Worm (Caenorhabditis elegans) whole organism, L4 larva: ENCODE data around the gene C45G9.6.

Experiments used
- F10B5.3 ChIP-seq: sonication (generic microtip); optimal IDR thresholded peaks from 2 replicates; lab custom pipeline; 2016; ENCODE audit warnings: mild to moderate bottlenecking, missing genetic modification characterization, missing compliant biosample characterization
- F26F4.8 ChIP-seq: fragments of 200-800 bp; sonication (Bioruptor generic); conservative IDR thresholded peaks from 2 replicates; pipeline ENCODE4 v1.3.6; 2022; ENCODE audit warnings: missing genetic modification characterization, missing compliant biosample characterization
- F44E2.7 ChIP-seq: fragments of 200-800 bp; sonication (Bioruptor generic); IDR thresholded peaks from 2 replicates; pipeline ENCODE4 v2.1.2; 2022; ENCODE audit warnings: missing genetic modification characterization, missing compliant biosample characterization
- F49E8.2 ChIP-seq: sonication (generic microtip); optimal IDR thresholded peaks from 2 replicates; lab custom pipeline; 2016; ENCODE audit warnings: missing compliant biosample characterization, mild to moderate bottlenecking, missing genetic modification characterization, borderline replicate concordance
- R02D3.7 ChIP-seq: fragments of 150-350 bp; sonication (generic microtip); optimal IDR thresholded peaks from 3 replicates; lab custom pipeline; 2014; ENCODE audit warnings: missing biosample characterization, missing genetic modification characterization
- T20F7.1 ChIP-seq: fragments of 200-800 bp; sonication (Bioruptor generic); optimal IDR thresholded peaks from 2 replicates; lab custom pipeline; 2018; ENCODE audit warnings: mild to moderate bottlenecking, missing genetic modification characterization, missing compliant biosample characterization
- Y105C5A.15 ChIP-seq: fragments of 200-800 bp; sonication (Bioruptor generic); IDR thresholded peaks from 2 replicates; pipeline ENCODE4 v1.3.6; 2022; ENCODE audit warnings: missing genetic modification characterization, missing compliant biosample characterization
- Y48G9A.11 ChIP-seq: fragments of 200-800 bp; sonication (Bioruptor generic); IDR thresholded peaks from 2 replicates; pipeline ENCODE4 v1.3.6; 2022; ENCODE audit warnings: missing genetic modification reagents, missing genetic modification characterization, missing compliant biosample characterization
- Y75B8A.6 ChIP-seq: fragments of 200-800 bp; sonication (Bioruptor generic); IDR thresholded peaks from 2 replicates; pipeline ENCODE4 v1.3.6; 2022; ENCODE audit warnings: missing genetic modification reagents, missing genetic modification characterization, missing compliant biosample characterization
- ZK337.2 ChIP-seq: fragments of 200-800 bp; sonication (Bioruptor generic); IDR thresholded peaks from 2 replicates; pipeline ENCODE4 v1.3.6; 2022; ENCODE audit warnings: missing genetic modification reagents, missing genetic modification characterization, missing compliant biosample characterization
- ZK546.5 ChIP-seq, 2 experiments: sonication (generic microtip); optimal IDR thresholded peaks; 2 replicates each; lab custom pipeline; 2017; ENCODE audit warnings: missing biosample characterization in 2 of 2, missing genetic modification characterization in 2 of 2
- arid-1 ChIP-seq: fragments of 200-800 bp; sonication (Bioruptor generic); conservative IDR thresholded peaks from 2 replicates; pipeline ENCODE4 v1.3.6; 2022; ENCODE audit warnings: missing genetic modification reagents, missing genetic modification characterization, missing compliant biosample characterization
- ceh-32 ChIP-seq: sonication (generic microtip); optimal IDR thresholded peaks from 2 replicates; lab custom pipeline; 2016; ENCODE audit warnings: mild to moderate bottlenecking, missing genetic modification characterization, missing compliant biosample characterization; ENCODE audit not compliant: poor library complexity
- ceh-82 ChIP-seq: sonication (generic microtip); optimal IDR thresholded peaks from 2 replicates; lab custom pipeline; 2017; ENCODE audit warnings: missing biosample characterization, missing genetic modification characterization
- daf-12 ChIP-seq: fragments of 150-350 bp; optimal IDR thresholded peaks from 2 replicates; lab custom pipeline; 2014; ENCODE audit warnings: missing biosample characterization, missing genetic modification reagents, missing genetic modification characterization
- daf-19 ChIP-seq: fragments of 200-800 bp; sonication (Bioruptor generic); conservative IDR thresholded peaks from 2 replicates; pipeline ENCODE4 v1.3.6; 2022; ENCODE audit warnings: missing genetic modification characterization, missing compliant biosample characterization
- daf-8 ChIP-seq: fragments of 200-800 bp; sonication (Bioruptor generic); IDR thresholded peaks from 2 replicates; pipeline ENCODE4 v1.3.6; 2022; ENCODE audit warnings: missing genetic modification characterization, missing compliant biosample characterization
- dmd-6 ChIP-seq: fragments of 200-800 bp; sonication (Bioruptor generic); IDR thresholded peaks from 2 replicates; pipeline ENCODE4 v1.3.6; 2022; ENCODE audit warnings: missing genetic modification reagents, missing genetic modification characterization, missing compliant biosample characterization
- fos-1 ChIP-seq: fragments of 150-350 bp; optimal IDR thresholded peaks from 2 replicates; lab custom pipeline; 2014; ENCODE audit warnings: missing biosample characterization, missing genetic modification characterization
- gei-8 ChIP-seq: fragments of 200-800 bp; sonication (Bioruptor generic); optimal IDR thresholded peaks from 2 replicates; lab custom pipeline; 2018; ENCODE audit warnings: mild to moderate bottlenecking, missing genetic modification characterization, missing compliant biosample characterization
- hif-1 ChIP-seq, 2 experiments: sonication (generic microtip); optimal IDR thresholded peaks; 2 replicates each; lab custom pipeline; 2016 to 2017; ENCODE audit warnings: missing compliant biosample characterization in 2 of 2, missing genetic modification characterization in 2 of 2, missing genetic modification reagents in 2 of 2, missing genotype in 2 of 2, mild to moderate bottlenecking in 1 of 2
- hlh-11 ChIP-seq: fragments of 200-800 bp; sonication (Bioruptor generic); optimal IDR thresholded peaks from 2 replicates; lab custom pipeline; 2018; ENCODE audit warnings: mild to moderate bottlenecking, missing genetic modification characterization, missing compliant biosample characterization
- hlh-30 ChIP-seq: sonication (generic microtip); optimal IDR thresholded peaks from 2 replicates; lab custom pipeline; 2017; ENCODE audit warnings: antibody characterized with exemption, mild to moderate bottlenecking, missing genetic modification characterization, missing compliant biosample characterization; ENCODE audit not compliant: insufficient read depth
- hmg-1.1 ChIP-seq: fragments of 200-800 bp; sonication (Bioruptor generic); IDR thresholded peaks from 2 replicates; pipeline ENCODE4 v1.3.6; 2022; ENCODE audit warnings: missing genetic modification reagents, missing genetic modification characterization, missing compliant biosample characterization
- lim-7 ChIP-seq: fragments of 200-800 bp; sonication (Bioruptor generic); IDR thresholded peaks from 2 replicates; pipeline ENCODE4 v1.3.6; 2022; ENCODE audit warnings: missing genetic modification characterization, missing compliant biosample characterization
- lin-29 ChIP-seq: fragments of 200-800 bp; sonication (Bioruptor generic); IDR thresholded peaks from 2 replicates; pipeline ENCODE4 v1.3.6; 2022; ENCODE audit warnings: missing genetic modification reagents, missing genetic modification characterization, missing compliant biosample characterization
- lin-39 ChIP-seq: fragments of 150-350 bp; optimal IDR thresholded peaks from 2 replicates; lab custom pipeline; 2014; ENCODE audit warnings: missing biosample characterization, missing genetic modification reagents, missing genetic modification characterization
- lir-3 ChIP-seq: sonication (generic microtip); optimal IDR thresholded peaks from 2 replicates; lab custom pipeline; 2016; ENCODE audit warnings: mild to moderate bottlenecking, missing genetic modification characterization, missing compliant biosample characterization
- lsy-2 ChIP-seq, 2 experiments: fragments of 150-350 bp in 1 of 2; sonication (generic microtip) in 1 of 2; optimal IDR thresholded peaks; 2 replicates each; lab custom pipeline; 2014 to 2017; ENCODE audit warnings: missing biosample characterization in 2 of 2, missing genetic modification characterization in 2 of 2
- madf-5 ChIP-seq, 2 experiments: fragments of 200-800 bp; sonication (Bioruptor generic); IDR thresholded peaks; 2 replicates each; pipeline ENCODE4 v1.3.6; 2022; ENCODE audit warnings: missing compliant biosample characterization in 2 of 2, missing genetic modification characterization in 2 of 2
- mdl-1 ChIP-seq, 2 experiments: fragments of 150-350 bp in 1 of 2; sonication (generic microtip) in 1 of 2; optimal IDR thresholded peaks; 2 replicates each; lab custom pipeline; 2014 to 2017; ENCODE audit warnings: missing biosample characterization in 2 of 2, missing genetic modification characterization in 2 of 2
- mep-1 ChIP-seq: fragments of 150-350 bp; sonication (generic microtip); optimal IDR thresholded peaks from 3 replicates; lab custom pipeline; 2014; ENCODE audit warnings: missing biosample characterization, missing genetic modification characterization
- mes-2 ChIP-seq: sonication (generic microtip); optimal IDR thresholded peaks from 2 replicates; lab custom pipeline; 2016; ENCODE audit warnings: missing genotype, mild to moderate bottlenecking, missing genetic modification characterization, missing compliant biosample characterization; ENCODE audit not compliant: poor library complexity, severe bottlenecking
- nhr-10 ChIP-seq: fragments of 150-350 bp; optimal IDR thresholded peaks from 2 replicates; lab custom pipeline; 2014; ENCODE audit warnings: missing biosample characterization, missing genetic modification characterization
- nhr-237 ChIP-seq: sonication (generic microtip); optimal IDR thresholded peaks from 2 replicates; lab custom pipeline; 2017; ENCODE audit warnings: missing biosample characterization, missing genetic modification characterization
- nhr-42 ChIP-seq: fragments of 200-800 bp; sonication (Bioruptor generic); IDR thresholded peaks from 2 replicates; pipeline ENCODE4 v1.3.6; 2022; ENCODE audit warnings: missing genetic modification characterization, missing compliant biosample characterization
- nhr-48 ChIP-seq: sonication (generic microtip); optimal IDR thresholded peaks from 2 replicates; lab custom pipeline; 2016; ENCODE audit warnings: mild to moderate bottlenecking, missing genetic modification characterization, missing compliant biosample characterization
- pqm-1 ChIP-seq: sonication (generic microtip); optimal IDR thresholded peaks from 2 replicates; lab custom pipeline; 2017; ENCODE audit warnings: missing biosample characterization, missing genetic modification characterization
- set-16 ChIP-seq: fragments of 200-800 bp; sonication (Bioruptor generic); IDR thresholded peaks from 2 replicates; pipeline ENCODE4 v1.3.6; 2022; ENCODE audit warnings: missing genetic modification reagents, missing genetic modification characterization, missing compliant biosample characterization
- spr-1 ChIP-seq: sonication (generic microtip); optimal IDR thresholded peaks from 2 replicates; lab custom pipeline; 2016; ENCODE audit warnings: mild to moderate bottlenecking, missing genetic modification characterization, missing compliant biosample characterization
- tra-1 ChIP-seq: fragments of 200-800 bp; sonication (Bioruptor generic); IDR thresholded peaks from 2 replicates; pipeline ENCODE4 v1.3.6; 2022; ENCODE audit warnings: missing genetic modification reagents, missing genetic modification characterization, missing compliant biosample characterization
- unc-39 ChIP-seq: sonication (generic microtip); optimal IDR thresholded peaks from 2 replicates; lab custom pipeline; 2017; ENCODE audit warnings: missing biosample characterization, missing genetic modification characterization
- unc-62 ChIP-seq, 3 experiments: fragments of 150-350 bp in 1 of 3; sonication (generic microtip); optimal IDR thresholded peaks in 2 of 3; peaks in 1 of 3; 1 replicate in 1 of 3; 2 replicates in 2 of 3; lab custom pipeline; 2014 to 2017; ENCODE audit warnings: missing biosample characterization in 3 of 3, missing genetic modification characterization in 3 of 3, missing genetic modification reagents in 3 of 3, missing genotype in 1 of 3
- zag-1 ChIP-seq: fragments of 150-350 bp; optimal IDR thresholded peaks from 2 replicates; lab custom pipeline; 2014; ENCODE audit warnings: missing biosample characterization, missing genetic modification characterization
- zfp-3 ChIP-seq: fragments of 200-800 bp; sonication (Bioruptor generic); conservative IDR thresholded peaks from 2 replicates; pipeline ENCODE4 v1.3.6; 2022; ENCODE audit warnings: missing genetic modification reagents, missing genetic modification characterization, missing compliant biosample characterization
- zip-11 ChIP-seq: fragments of 200-800 bp; sonication (Bioruptor generic); IDR thresholded peaks from 2 replicates; pipeline ENCODE4 v1.3.6; 2022; ENCODE audit warnings: missing genetic modification characterization, missing compliant biosample characterization
- ztf-11 ChIP-seq: fragments of 150-350 bp; optimal IDR thresholded peaks from 2 replicates; lab custom pipeline; 2014; ENCODE audit warnings: missing biosample characterization, missing genetic modification characterization

C45G9.6 gene

ce11 chrIII:5083304-5083703, 47.0 kb downstream of the C45G9.6 start (continued):
- TF ChIP-seq T20F7.1 (GFP tag; lab: Kevin White, UChicago) (peak; percentile 36), mes-2 (tag; lab: Kevin White, UChicago) (peak; percentile 17), hmg-1.1 (0 out of 2 replicates have a peak, but pooled peaks have one; percentile 27), F44E2.7 (GFP tag; lab: Robert Waterston, UW) (0 out of 2 replicates have a peak, but pooled peaks have one; percentile 15), F10B5.3 (tag; lab: Kevin White, UChicago) (no peak), spr-1 (tag; lab: Kevin White, UChicago) (peak; percentile 0)

- TF ChIP-seq hmg-1.1 (no peak), F49E8.2 (tag; lab: Kevin White, UChicago) (no peak), ZK546.5 (tag; optimal IDR thresholded peaks at IDR 0.05; lab: Kevin White, UChicago) (no peak), zfp-3 (GFP tag; lab: Robert Waterston, UW) (no peak), Y75B8A.6 (GFP tag; lab: Robert Waterston, UW) (no peak), tra-1 (GFP tag; lab: Robert Waterston, UW) (no peak), lin-39 (tag; lab: Kevin White, UChicago) (no peak), ceh-32 (tag; lab: Kevin White, UChicago) (no peak), Y105C5A.15 (GFP tag; lab: Robert Waterston, UW) (no peak), hif-1 (tag; optimal IDR thresholded peaks at IDR 0.05; lab: Kevin White, UChicago) (no peak), spr-1 (tag; lab: Kevin White, UChicago) (no peak), F26F4.8 (no peak), nhr-237 (tag; lab: Kevin White, UChicago) (no peak), unc-39 (no peak)
These were observed 49.3 kb downstream of the C45G9.6 start, which contains the start of gene cah-1 for ce11 chrIII:5085529-5085928. TSS of gene cah-1 (minus strand) at chrIII:5085629.

ce11 chrIII:5089489-5089888, 53.2 kb downstream of the C45G9.6 start:
- no peak for TF ChIP-seq Y48G9A.11 (GFP tag; lab: Robert Waterston, UW)
- no peak for TF ChIP-seq gei-8 (GFP tag; lab: Kevin White, UChicago)
- TF ChIP-seq ceh-82 (tag; lab: Kevin White, UChicago): no peak
- TF ChIP-seq zag-1: no peak
- no peak for TF ChIP-seq lin-29 (GFP tag; lab: Robert Waterston, UW)
- TF ChIP-seq arid-1 (GFP tag; lab: Robert Waterston, UW): no peak
- TF ChIP-seq R02D3.7 (tag; lab: Kevin White, UChicago): no peak
- TF ChIP-seq zip-11 (GFP tag; lab: Robert Waterston, UW): no peak
- TF ChIP-seq hlh-30 (tag; lab: Kevin White, UChicago): peak; percentile 20
- no peak for TF ChIP-seq daf-19
- no peak for TF ChIP-seq daf-8
- no peak for TF ChIP-seq set-16
- TF ChIP-seq daf-12: no peak
- TF ChIP-seq nhr-10: no peak
- no peak for TF ChIP-seq pqm-1 (tag; lab: Kevin White, UChicago)
- TF ChIP-seq T20F7.1 (GFP tag; lab: Kevin White, UChicago): no peak
- no peak for TF ChIP-seq ZK337.2 (GFP tag; lab: Robert Waterston, UW)
- TF ChIP-seq nhr-42 (GFP tag; lab: Robert Waterston, UW): no peak
- no peak for TF ChIP-seq F49E8.2 (tag; lab: Kevin White, UChicago)
- no peak for TF ChIP-seq lim-7 (GFP tag; lab: Robert Waterston, UW)
- 0 out of 2 replicates have a peak, but pooled peaks have one; percentile 21 for TF ChIP-seq dmd-6
- no peak for TF ChIP-seq mep-1 (tag; lab: Kevin White, UChicago)
- no peak for TF ChIP-seq fos-1
- TF ChIP-seq mdl-1 (tag; optimal IDR thresholded peaks at IDR 0.05; lab: Kevin White, UChicago): peak; percentile 6 to 51
- TF ChIP-seq lsy-2 (tag; optimal IDR thresholded peaks at IDR 0.05; lab: Kevin White, UChicago): no peak
- no peak for TF ChIP-seq lir-3
- TF ChIP-seq unc-62 (GFP tag; optimal IDR thresholded peaks at IDR 0.05 in 1 of 2; lab: Kevin White, UChicago): peak in 1 of 2 experiments; percentile 88
- no peak for TF ChIP-seq unc-62 (tag; optimal IDR thresholded peaks at IDR 0.05; lab: Kevin White, UChicago)
- TF ChIP-seq lin-39 (tag; lab: Kevin White, UChicago): no peak
- TF ChIP-seq hlh-11 (tag; lab: Kevin White, UChicago): peak; percentile 27
- no peak for TF ChIP-seq madf-5 (GFP tag; IDR thresholded peaks at IDR 0.05; lab: Robert Waterston, UW)
- peak; percentile 36 for TF ChIP-seq nhr-48 (tag; lab: Kevin White, UChicago)
- TF ChIP-seq ztf-11 (tag; lab: Kevin White, UChicago): no peak
